Fruit fly (Drosophila melanogaster) whole organism, adult: ENCODE measurements around the gene CG4962.

Experiments used
- CG11617 ChIP-seq: fragments of 200-800 bp; sonication (Bioruptor generic); optimal IDR thresholded peaks from 2 replicates; lab custom pipeline; 2017; ENCODE audit warnings: mild to moderate bottlenecking, missing biosample characterization, missing genetic modification reagents, missing genetic modification characterization
- CG12768 ChIP-seq: fragments of 200-800 bp; sonication (Bioruptor generic); optimal IDR thresholded peaks from 2 replicates; lab custom pipeline; 2017; ENCODE audit warnings: missing biosample characterization, missing genetic modification characterization, mild to moderate bottlenecking, moderate library complexity, missing genetic modification reagents
- CG14711 ChIP-seq: fragments of 200-800 bp; sonication (Bioruptor generic); optimal IDR thresholded peaks from 2 replicates; lab custom pipeline; 2018; ENCODE audit warnings: missing biosample characterization, mild to moderate bottlenecking, missing genetic modification characterization, moderate library complexity
- CG1620 ChIP-seq: fragments of 200-800 bp; sonication (Bioruptor generic); optimal IDR thresholded peaks from 2 replicates; lab custom pipeline; 2016; ENCODE audit warnings: missing biosample characterization, missing genetic modification characterization
- CG33017 ChIP-seq: fragments of 200-800 bp; sonication (Bioruptor generic); optimal IDR thresholded peaks from 2 replicates; lab custom pipeline; 2018; ENCODE audit warnings: missing biosample characterization, mild to moderate bottlenecking, missing genetic modification characterization, moderate library complexity
- CG5204 ChIP-seq: fragments of 200-800 bp; sonication (Bioruptor generic); optimal IDR thresholded peaks from 2 replicates; lab custom pipeline; 2016; ENCODE audit warnings: missing biosample characterization, missing genetic modification characterization
- CG7045 ChIP-seq: fragments of 200-800 bp; sonication (Bioruptor generic); optimal IDR thresholded peaks from 2 replicates; lab custom pipeline; 2017; ENCODE audit warnings: missing biosample characterization, mild to moderate bottlenecking, missing genetic modification characterization
- CG7101 ChIP-seq: fragments of 200-800 bp; sonication (Bioruptor generic); optimal IDR thresholded peaks from 2 replicates; lab custom pipeline; 2018; ENCODE audit warnings: missing biosample characterization, mild to moderate bottlenecking, missing genetic modification characterization, moderate library complexity
- Clk ChIP-seq: fragments of 200-800 bp; sonication (Bioruptor generic); optimal IDR thresholded peaks from 2 replicates; lab custom pipeline; 2017; ENCODE audit warnings: missing biosample characterization, missing genetic modification characterization
- Crg-1 ChIP-seq: fragments of 200-800 bp; sonication (Bioruptor generic); optimal IDR thresholded peaks from 2 replicates; lab custom pipeline; 2016; ENCODE audit warnings: missing biosample characterization, missing genetic modification characterization
- Hr96 ChIP-seq: fragments of 200-800 bp; sonication (Bioruptor generic); optimal IDR thresholded peaks from 2 replicates; lab custom pipeline; 2016; ENCODE audit warnings: missing biosample characterization, missing genetic modification characterization
- Mnt ChIP-seq: fragments of 200-800 bp; sonication (Bioruptor generic); optimal IDR thresholded peaks from 2 replicates; lab custom pipeline; 2016; ENCODE audit warnings: missing biosample characterization, mild to moderate bottlenecking, missing genetic modification characterization
- bab1 ChIP-seq: fragments of 200-800 bp; sonication (Bioruptor generic); optimal IDR thresholded peaks from 3 replicates; lab custom pipeline; 2019; ENCODE audit warnings: missing biosample characterization, mild to moderate bottlenecking, missing genetic modification characterization, moderate library complexity
- cic ChIP-seq: fragments of 200-800 bp; sonication (Bioruptor generic); optimal IDR thresholded peaks from 2 replicates; lab custom pipeline; 2017; ENCODE audit warnings: missing biosample characterization, mild to moderate bottlenecking, missing genetic modification characterization, moderate library complexity
- cnc ChIP-seq, 2 experiments: fragments of >200 bp; optimal IDR thresholded peaks; 2 replicates each; lab custom pipeline; 2017
- kay ChIP-seq: fragments of 200-800 bp; sonication (Bioruptor generic); peaks from one replicate; lab custom pipeline; 2016; ENCODE audit warnings: missing biosample characterization, missing genetic modification characterization, borderline replicate concordance
- ovo ChIP-seq: fragments of 200-800 bp; sonication (Bioruptor generic); optimal IDR thresholded peaks from 2 replicates; lab custom pipeline; 2016; ENCODE audit warnings: missing biosample characterization, missing genetic modification characterization
- pad ChIP-seq: fragments of 200-800 bp; sonication (Bioruptor generic); optimal IDR thresholded peaks from 3 replicates; lab custom pipeline; 2017; ENCODE audit warnings: missing biosample characterization, missing genetic modification characterization, mild to moderate bottlenecking, moderate library complexity, missing genetic modification reagents
- tj ChIP-seq: fragments of 200-800 bp; sonication (Bioruptor generic); optimal IDR thresholded peaks from 3 replicates; lab custom pipeline; 2017; ENCODE audit warnings: missing biosample characterization, mild to moderate bottlenecking, missing genetic modification characterization, moderate library complexity
- toe ChIP-seq: fragments of 200-800 bp; sonication (Bioruptor generic); optimal IDR thresholded peaks from 2 replicates; lab custom pipeline; 2016; ENCODE audit warnings: missing biosample characterization, missing genetic modification characterization

The CG4962 gene

dm6 chr3L:16309972-16310371 lies 14.6 kb upstream of the CG4962 start:
- TF ChIP-seq CG7045 (GFP tag; lab: Kevin White, UChicago), result no peak
- peak; percentile 32 for TF ChIP-seq CG5204 (GFP tag; lab: Kevin White, UChicago)

- TF ChIP-seq CG7101 (tag; lab: Kevin White, UChicago), result no peak
- no peak for TF ChIP-seq CG1620 (GFP tag; lab: Kevin White, UChicago)
- TF ChIP-seq CG14711, result no peak
- TF ChIP-seq CG12768 (GFP tag; lab: Kevin White, UChicago), result no peak
- no peak for TF ChIP-seq CG33017 (tag; lab: Kevin White, UChicago)
- TF ChIP-seq Mnt (GFP tag; lab: Kevin White, UChicago), result no peak
- TF ChIP-seq CG5204 (GFP tag; lab: Kevin White, UChicago), result no peak
- TF ChIP-seq Clk (GFP tag; lab: Kevin White, UChicago), result no peak
- TF ChIP-seq Crg-1, result no peak
- no peak for TF ChIP-seq CG7045 (GFP tag; lab: Kevin White, UChicago)
- no peak for TF ChIP-seq Hr96 (GFP tag; lab: Kevin White, UChicago)
These were observed 13.0 kb upstream of the CG4962 start, which contains the start of gene CG13042 for dm6 chr3L:16308380-16308779. CG13042 (minus strand) TSS chr3L:16308480.

- TF ChIP-seq Clk (GFP tag; lab: Kevin White, UChicago) (no peak), CG12768 (GFP tag; lab: Kevin White, UChicago) (no peak), bab1 (GFP tag; lab: Kevin White, UChicago) (no peak), CG33017 (tag; lab: Kevin White, UChicago) (no peak), tj (no peak), Mnt (GFP tag; lab: Kevin White, UChicago) (no peak), CG1620 (GFP tag; lab: Kevin White, UChicago) (no peak), toe (GFP tag; lab: Kevin White, UChicago) (no peak)
These were observed 10.7 kb upstream of the CG4962 start, which contains the start of the genes CG13043 and CG13063 for dm6 chr3L:16305820-16306650. CG13043 (minus strand) TSS chr3L:16305870. CG13063 (plus strand) TSS chr3L:16306600.

dm6 chr3L:16303982-16304381 lies 8.6 kb upstream of the CG4962 start, which contains the start of gene CG43249:
CG43249 (plus strand) TSS chr3L:16304282.
- TF ChIP-seq tj (no peak), CG5204 (GFP tag; lab: Kevin White, UChicago) (no peak), CG1620 (GFP tag; lab: Kevin White, UChicago) (no peak), cnc (optimal IDR thresholded peaks at IDR 0.05; lab: Kevin White, UChicago) (no peak), pad (no peak), CG7101 (tag; lab: Kevin White, UChicago) (no peak), Clk (GFP tag; lab: Kevin White, UChicago) (no peak), kay (no peak), CG14711 (no peak), CG33017 (tag; lab: Kevin White, UChicago) (no peak), Mnt (GFP tag; lab: Kevin White, UChicago) (no peak), cic (GFP tag; lab: Kevin White, UChicago) (no peak)

- TF ChIP-seq ovo (GFP tag; lab: Kevin White, UChicago), result no peak
- no peak for TF ChIP-seq toe (GFP tag; lab: Kevin White, UChicago)
- TF ChIP-seq tj, result no peak
- TF ChIP-seq bab1 (GFP tag; lab: Kevin White, UChicago), result no peak
These were observed 7.7 kb upstream of the CG4962 start, which contains the start of gene CG13044 for dm6 chr3L:16303078-16303477. CG13044 (minus strand) TSS chr3L:16303178.

- TF ChIP-seq bab1 (GFP tag; lab: Kevin White, UChicago), result no peak
- no peak for TF ChIP-seq tj
- TF ChIP-seq Clk (GFP tag; lab: Kevin White, UChicago), result no peak
- no peak for TF ChIP-seq cnc (optimal IDR thresholded peaks at IDR 0.05; lab: Kevin White, UChicago)
- no peak for TF ChIP-seq pad
- TF ChIP-seq CG5204 (GFP tag; lab: Kevin White, UChicago), result no peak
- no peak for TF ChIP-seq CG7045 (GFP tag; lab: Kevin White, UChicago)
- no peak for TF ChIP-seq kay
- TF ChIP-seq CG11617, result no peak
- TF ChIP-seq CG33017 (tag; lab: Kevin White, UChicago), result no peak
- no peak for TF ChIP-seq cic (GFP tag; lab: Kevin White, UChicago)
- TF ChIP-seq CG14711, result no peak
- TF ChIP-seq toe (GFP tag; lab: Kevin White, UChicago), result no peak
- no peak for TF ChIP-seq ovo (GFP tag; lab: Kevin White, UChicago)
- TF ChIP-seq Crg-1, result no peak
- no peak for TF ChIP-seq CG7101 (tag; lab: Kevin White, UChicago)
- no peak for TF ChIP-seq Hr96 (GFP tag; lab: Kevin White, UChicago)
- TF ChIP-seq CG12768 (GFP tag; lab: Kevin White, UChicago), result no peak
- no peak for TF ChIP-seq CG1620 (GFP tag; lab: Kevin White, UChicago)
- no peak for TF ChIP-seq Mnt (GFP tag; lab: Kevin White, UChicago)
These were observed 5.8 kb upstream of the CG4962 start, which contains the start of gene CG4982 for dm6 chr3L:16301153-16301552. CG4982 (plus strand) TSS chr3L:16301453.
